Worm (Caenorhabditis elegans): ENCODE results near the gene C46E10.8.

- TF ChIP-seq B0310.2 (tag; optimal IDR thresholded peaks at IDR 0.05) (no peak), pes-1 (GFP tag; IDR thresholded peaks at IDR 0.05) (no peak), hmg-4 (GFP tag; optimal IDR thresholded peaks at IDR 0.05) (no peak), flt-1 (GFP tag; IDR thresholded peaks at IDR 0.05) (no peak), ama-1 (optimal IDR thresholded peaks at IDR 0.05) (no peak), ets-7 (tag; optimal IDR thresholded peaks at IDR 0.05) (no peak), sea-1 (GFP tag; conservative IDR thresholded peaks at IDR 0.05) (no peak), ceh-36 (tag; optimal IDR thresholded peaks at IDR 0.05) (no peak), tra-4 (tag; optimal IDR thresholded peaks at IDR 0.05) (no peak)
These were observed 29.6 kb upstream of the C46E10.8 start, which contains the start of gene srx-111 for ce11 chrII:3757499-3757898.
